Fruit fly (Drosophila melanogaster): ENCODE measurements around the gene lsn.
A peak's percentile ranks its signal among the peaks of the same experiment; 100 is the strongest.

lsn gene

DNA sequence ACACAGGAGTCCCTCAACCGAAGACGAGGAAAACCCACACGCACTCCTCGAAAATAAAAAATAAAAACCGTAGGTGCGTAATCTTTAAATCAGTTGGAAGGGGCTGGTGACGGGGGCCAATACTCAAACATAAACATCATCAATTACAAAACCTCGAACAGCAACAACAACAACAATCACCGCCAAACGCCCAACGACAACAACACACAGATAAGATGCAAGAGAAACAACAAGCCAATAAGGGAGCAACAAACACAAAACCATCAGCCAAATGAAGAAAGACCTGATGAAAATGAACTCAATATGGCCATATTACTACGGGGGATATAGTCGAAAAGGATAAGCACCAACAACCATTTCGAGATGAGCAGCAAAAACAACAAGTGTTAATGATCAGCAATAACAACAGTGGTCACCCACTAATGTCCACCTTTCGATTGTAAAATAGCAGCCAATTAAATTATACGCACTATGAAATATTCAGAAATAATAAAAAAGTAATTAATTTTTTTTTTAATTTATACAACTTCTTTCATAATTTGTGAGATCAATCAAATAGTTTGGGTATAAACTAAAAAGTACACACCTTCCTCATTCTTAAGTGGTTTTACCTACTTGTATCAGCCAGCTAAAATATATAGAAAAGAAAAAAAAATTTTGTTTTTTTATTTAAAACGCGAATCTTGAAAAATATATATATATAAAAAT lies 41.1 kb upstream of the lsn start (continued):
- TF ChIP-seq HLH4C (GFP tag; IDR thresholded peaks at IDR 0.05; ENCODE audit: partially characterized antibody): no peak
- no peak for TF ChIP-seq Hr3 (GFP tag; optimal IDR thresholded peaks at IDR 0.05)
- no peak for TF ChIP-seq hkb (optimal IDR thresholded peaks at IDR 0.05)
- TF ChIP-seq hkb (GFP tag; IDR thresholded peaks at IDR 0.05): peak; percentile 30
- TF ChIP-seq onecut (GFP tag; IDR thresholded peaks at IDR 0.05): no peak
- TF ChIP-seq abd-A (tag; optimal IDR thresholded peaks at IDR 0.05): no peak
- no peak for TF ChIP-seq Mad (GFP tag; optimal IDR thresholded peaks at IDR 0.05)
- TF ChIP-seq sug (tag; optimal IDR thresholded peaks at IDR 0.05): no peak
- TF ChIP-seq Hmr (GFP tag; optimal IDR thresholded peaks at IDR 0.05): peak; percentile 2
- TF ChIP-seq CG31224 (GFP tag; IDR thresholded peaks at IDR 0.05): no peak
- no peak for TF ChIP-seq CG32532 (GFP tag; IDR thresholded peaks at IDR 0.05)
- TF ChIP-seq CG17359 (tag; optimal IDR thresholded peaks at IDR 0.05): peak; percentile 36
- no peak for TF ChIP-seq CG1024 (GFP tag; IDR thresholded peaks at IDR 0.05)
- TF ChIP-seq HmgZ (tag; optimal IDR thresholded peaks at IDR 0.05): no peak
- TF ChIP-seq eve (GFP tag; optimal IDR thresholded peaks at IDR 0.05): no peak
- no peak for TF ChIP-seq CG14860 (GFP tag; IDR thresholded peaks at IDR 0.05; ENCODE audit: partially characterized antibody)
- peak; percentile 30 for TF ChIP-seq zen (tag; optimal IDR thresholded peaks at IDR 0.05)
- no peak for TF ChIP-seq CG14050 (GFP tag; IDR thresholded peaks at IDR 0.05)
- no peak for TF ChIP-seq CG11723 (GFP tag; optimal IDR thresholded peaks at IDR 0.05)
- TF ChIP-seq danr (GFP tag; IDR thresholded peaks at IDR 0.05): no peak
- no peak for TF ChIP-seq repo (GFP tag; optimal IDR thresholded peaks at IDR 0.05)
- no peak for TF ChIP-seq ham (GFP tag; IDR thresholded peaks at IDR 0.05)
- no peak for TF ChIP-seq CG6654 (GFP tag; optimal IDR thresholded peaks at IDR 0.05)
- peak; percentile 25 for TF ChIP-seq lab (GFP tag; optimal IDR thresholded peaks at IDR 0.05)
- no peak for TF ChIP-seq Scr (GFP tag; IDR thresholded peaks at IDR 0.05; ENCODE audit: partially characterized antibody)
- TF ChIP-seq tgo (GFP tag; IDR thresholded peaks at IDR 0.05): no peak
- TF ChIP-seq HLH3B (GFP tag; IDR thresholded peaks at IDR 0.05): 0 out of 2 replicates have a peak, but pooled peaks have one; percentile 12
- peak; percentile 28 for TF ChIP-seq CG15269 (tag; optimal IDR thresholded peaks at IDR 0.05)
- TF ChIP-seq bsh (GFP tag; optimal IDR thresholded peaks at IDR 0.05): peak in 1 of 2 experiments; percentile 8
- TF ChIP-seq slp2 (GFP tag; optimal IDR thresholded peaks at IDR 0.05): no peak
- TF ChIP-seq CG17361 (GFP tag; IDR thresholded peaks at IDR 0.05): peak; percentile 62; the same call in 2 of the 3 replicates
- TF ChIP-seq trem (tag; optimal IDR thresholded peaks at IDR 0.05): peak; percentile 1
- peak; percentile 33 for TF ChIP-seq bcd (GFP tag; optimal IDR thresholded peaks at IDR 0.05)
- no peak for TF ChIP-seq hth (optimal IDR thresholded peaks at IDR 0.05)
- peak; percentile 1 for TF ChIP-seq cg (GFP tag; optimal IDR thresholded peaks at IDR 0.05)
- TF ChIP-seq scrt (GFP tag; optimal IDR thresholded peaks at IDR 0.05): no peak
- no peak for TF ChIP-seq Atf6 (GFP tag; IDR thresholded peaks at IDR 0.05)
- peak; percentile 44 for TF ChIP-seq CG6254 (GFP tag; optimal IDR thresholded peaks at IDR 0.05)
- peak; percentile 88 for TF ChIP-seq grn (GFP tag; optimal IDR thresholded peaks at IDR 0.05)
- no peak for TF ChIP-seq ems (GFP tag; optimal IDR thresholded peaks at IDR 0.05)
- no peak for TF ChIP-seq CG9797 (GFP tag; optimal IDR thresholded peaks at IDR 0.05)
- TF ChIP-seq tna (GFP tag; IDR thresholded peaks at IDR 0.05; ENCODE audit: partially characterized antibody): peak; percentile 17; the same call in 1 of the 2 replicates
- no peak for TF ChIP-seq zf30C (GFP tag; optimal IDR thresholded peaks at IDR 0.05)
- no peak for TF ChIP-seq CG16779 (GFP tag; IDR thresholded peaks at IDR 0.05)
- no peak for TF ChIP-seq gcm2 (GFP tag; optimal IDR thresholded peaks at IDR 0.05)
- no peak for TF ChIP-seq NK7.1 (GFP tag; optimal IDR thresholded peaks at IDR 0.05)
- no peak for TF ChIP-seq jigr1 (GFP tag; IDR thresholded peaks at IDR 0.05)
- TF ChIP-seq CG31441 (GFP tag; IDR thresholded peaks at IDR 0.05): peak; percentile 73
- no peak for TF ChIP-seq otp (GFP tag; IDR thresholded peaks at IDR 0.05)
- TF ChIP-seq Chrac-16 (GFP tag; optimal IDR thresholded peaks at IDR 0.05): no peak
- no peak for TF ChIP-seq CG32767 (GFP tag; IDR thresholded peaks at IDR 0.05)
